Worm (Caenorhabditis elegans) whole organism, early embryonic: ENCODE measurements around the gene T26C12.3.

Experiments
- B0310.2 ChIP-seq: sonication (generic microtip); optimal IDR thresholded peaks from 2 replicates; lab custom pipeline; 2016; ENCODE audit warnings: mild to moderate bottlenecking, missing genetic modification characterization, missing compliant biosample characterization
- F13C5.2 ChIP-seq: sonication (generic microtip); optimal IDR thresholded peaks from 2 replicates; lab custom pipeline; 2017; ENCODE audit warnings: mild to moderate bottlenecking, missing genetic modification characterization, inconsistent platforms, missing compliant biosample characterization
- aly-1 ChIP-seq: sonication (generic microtip); optimal IDR thresholded peaks from 2 replicates; lab custom pipeline; 2016; ENCODE audit warnings: missing genetic modification characterization, missing compliant biosample characterization
- ama-1 ChIP-seq: fragments of 150-350 bp; optimal IDR thresholded peaks from 2 replicates; lab custom pipeline; 2014
- ceh-13 ChIP-seq: fragments of 200-800 bp; sonication (Bioruptor generic); optimal IDR thresholded peaks from 2 replicates; lab custom pipeline; 2018; ENCODE audit warnings: mild to moderate bottlenecking, missing genetic modification characterization, missing compliant biosample characterization
- ceh-36 ChIP-seq: sonication (generic microtip); optimal IDR thresholded peaks from 2 replicates; lab custom pipeline; 2016; ENCODE audit warnings: missing genetic modification characterization, inconsistent platforms, missing compliant biosample characterization
- ets-7 ChIP-seq: sonication (generic microtip); optimal IDR thresholded peaks from 2 replicates; lab custom pipeline; 2016; ENCODE audit warnings: missing genotype, missing genetic modification characterization, missing compliant biosample characterization
- flt-1 ChIP-seq: fragments of 200-800 bp; sonication (Bioruptor generic); IDR thresholded peaks from 2 replicates; pipeline ENCODE4 v1.3.6; 2022; ENCODE audit warnings: missing genetic modification characterization, missing compliant biosample characterization
- hmbx-1 ChIP-seq: sonication (generic microtip); optimal IDR thresholded peaks from 2 replicates; lab custom pipeline; 2016; ENCODE audit warnings: mild to moderate bottlenecking, missing genetic modification characterization, missing compliant biosample characterization
- hmg-4 ChIP-seq: fragments of 200-800 bp; sonication (Bioruptor generic); optimal IDR thresholded peaks from 2 replicates; lab custom pipeline; 2018; ENCODE audit warnings: mild to moderate bottlenecking, missing genetic modification characterization, missing compliant biosample characterization
- hnd-1 ChIP-seq: sonication (generic microtip); optimal IDR thresholded peaks from 2 replicates; lab custom pipeline; 2016; ENCODE audit warnings: missing genetic modification characterization, missing compliant biosample characterization
- pes-1 ChIP-seq: fragments of 200-800 bp; sonication (Bioruptor generic); IDR thresholded peaks from 2 replicates; pipeline ENCODE4 v1.3.6; 2022; ENCODE audit warnings: missing genetic modification reagents, missing genetic modification characterization, missing compliant biosample characterization
- scrt-1 ChIP-seq: fragments of 200-800 bp; sonication (Bioruptor generic); IDR thresholded peaks from 2 replicates; pipeline ENCODE4 v1.3.6; 2022; ENCODE audit warnings: missing genetic modification characterization, missing compliant biosample characterization
- sea-1 ChIP-seq: fragments of 200-800 bp; sonication (Bioruptor generic); conservative IDR thresholded peaks from 2 replicates; pipeline ENCODE4 v1.3.6; 2022; ENCODE audit warnings: missing genetic modification characterization, missing compliant biosample characterization
- tbx-11 ChIP-seq: fragments of 200-800 bp; sonication (Bioruptor generic); IDR thresholded peaks from 2 replicates; pipeline ENCODE4 v1.3.6; 2022; ENCODE audit warnings: missing genetic modification characterization, missing compliant biosample characterization
- tbx-37 ChIP-seq: fragments of 200-800 bp; sonication (Bioruptor generic); conservative IDR thresholded peaks from 2 replicates; pipeline ENCODE4 v1.3.6; 2022; ENCODE audit warnings: missing genetic modification reagents, missing genetic modification characterization, missing compliant biosample characterization
- tra-4 ChIP-seq: sonication (generic microtip); optimal IDR thresholded peaks from 2 replicates; lab custom pipeline; 2017; ENCODE audit warnings: missing genetic modification characterization, missing compliant biosample characterization

The T26C12.3 gene

ce11 chrIV:3246873-3247272 lies 26.3 kb downstream of the T26C12.3 start:
- TF ChIP-seq ets-7 (tag; lab: Kevin White, UChicago) (no peak), flt-1 (GFP tag; lab: Robert Waterston, UW) (no peak), ceh-13 (GFP tag; lab: Kevin White, UChicago) (no peak)

DNA sequence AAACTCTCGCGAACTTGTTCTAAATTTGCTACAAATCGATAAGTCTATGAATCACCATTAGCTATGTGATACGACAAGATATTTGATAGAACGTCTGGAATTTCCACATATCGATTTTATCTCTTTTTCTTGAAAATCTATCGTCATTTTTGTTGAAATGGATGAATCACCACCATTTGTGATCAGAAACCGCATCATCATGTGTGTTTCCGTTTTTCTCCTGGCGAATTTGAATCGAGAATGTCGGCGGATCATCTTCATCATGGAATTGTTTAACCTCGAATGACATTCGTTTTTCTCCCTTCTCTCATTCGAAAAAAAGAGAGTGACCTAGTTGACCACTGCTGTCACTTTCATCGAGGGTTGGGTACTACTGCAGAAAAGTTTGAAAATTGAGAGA lies 38.9 kb downstream of the T26C12.3 start:
- TF ChIP-seq ama-1 (lab: Kevin White, UChicago) (no peak), tra-4 (no peak), scrt-1 (GFP tag; lab: Robert Waterston, UW) (no peak), B0310.2 (tag; lab: Kevin White, UChicago) (no peak), pes-1 (GFP tag; lab: Robert Waterston, UW) (no peak), ceh-36 (tag; lab: Kevin White, UChicago) (no peak), flt-1 (GFP tag; lab: Robert Waterston, UW) (no peak), aly-1 (tag; lab: Kevin White, UChicago) (no peak), ceh-13 (GFP tag; lab: Kevin White, UChicago) (no peak), tbx-11 (no peak), hmbx-1 (tag; lab: Kevin White, UChicago) (no peak), F13C5.2 (tag; lab: Kevin White, UChicago) (no peak), ets-7 (tag; lab: Kevin White, UChicago) (no peak), hnd-1 (tag; lab: Kevin White, UChicago) (no peak), hmg-4 (no peak)

- no peak for TF ChIP-seq pes-1 (GFP tag; lab: Robert Waterston, UW)
- TF ChIP-seq hnd-1 (tag; lab: Kevin White, UChicago), result no peak
- TF ChIP-seq ama-1 (lab: Kevin White, UChicago), result peak; percentile 25
- peak; percentile 84 for TF ChIP-seq aly-1 (tag; lab: Kevin White, UChicago)
- peak; percentile 6; the same call in 1 of the 2 replicates for TF ChIP-seq scrt-1 (GFP tag; lab: Robert Waterston, UW)
These were observed 39.7 kb downstream of the T26C12.3 start for ce11 chrIV:3233429-3233885.

- TF ChIP-seq ceh-36 (tag; lab: Kevin White, UChicago), result peak; percentile 27
- peak; percentile 69 for TF ChIP-seq tbx-11
- TF ChIP-seq sea-1 (GFP tag; lab: Robert Waterston, UW), result peak; percentile 79
- TF ChIP-seq scrt-1 (GFP tag; lab: Robert Waterston, UW), result peak; percentile 74
- TF ChIP-seq ama-1 (lab: Kevin White, UChicago), result peak; percentile 99
- no peak for TF ChIP-seq aly-1 (tag; lab: Kevin White, UChicago)
- peak; percentile 47 for TF ChIP-seq ets-7 (tag; lab: Kevin White, UChicago)
- TF ChIP-seq hmbx-1 (tag; lab: Kevin White, UChicago), result peak; percentile 18
- no peak; the same call in 1 of the 2 replicates for TF ChIP-seq tbx-37 (GFP tag; lab: Robert Waterston, UW)
- TF ChIP-seq ceh-13 (GFP tag; lab: Kevin White, UChicago), result no peak
- TF ChIP-seq pes-1 (GFP tag; lab: Robert Waterston, UW), result peak; percentile 78
- peak; percentile 86 for TF ChIP-seq hmg-4
- peak; percentile 81 for TF ChIP-seq F13C5.2 (tag; lab: Kevin White, UChicago)
- peak; percentile 6 for TF ChIP-seq tra-4
- peak; percentile 56; the same call in 1 of the 2 replicates for TF ChIP-seq flt-1 (GFP tag; lab: Robert Waterston, UW)
- TF ChIP-seq B0310.2 (tag; lab: Kevin White, UChicago), result peak; percentile 78
- TF ChIP-seq hnd-1 (tag; lab: Kevin White, UChicago), result peak; percentile 4
These were observed 40.4 kb downstream of the T26C12.3 start for ce11 chrIV:3232694-3233372.

ce11 chrIV:3231644-3232043 lies 41.6 kb downstream of the T26C12.3 start:
- TF ChIP-seq hmg-4 (peak; percentile 17), tbx-11 (no peak)

DNA sequence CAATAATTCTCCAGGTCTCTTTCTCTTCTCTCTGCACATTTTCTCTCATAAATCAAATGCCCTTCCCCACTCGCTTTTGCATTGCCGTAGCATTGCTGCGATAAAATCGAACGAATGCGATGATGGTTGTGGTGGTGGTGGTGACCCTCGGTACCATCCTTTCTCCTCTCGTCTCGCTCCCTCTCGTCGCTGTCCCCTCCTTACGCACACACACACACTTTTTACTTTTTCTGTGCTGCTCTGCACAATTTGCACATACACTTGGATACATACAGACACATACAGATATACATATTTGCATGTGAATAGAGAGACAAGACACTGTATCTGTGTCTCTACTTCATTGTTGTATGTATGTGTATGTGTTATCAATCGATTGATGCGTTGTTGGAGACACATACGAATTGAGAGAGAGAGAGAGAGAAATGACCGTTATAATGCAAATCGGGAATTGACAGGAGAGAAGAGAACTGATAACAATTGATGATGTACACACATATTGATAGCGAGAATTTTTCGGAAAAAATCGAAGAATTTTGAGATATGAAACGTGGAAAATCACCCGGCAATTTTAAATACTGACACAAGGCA lies 45.6 kb downstream of the T26C12.3 start:
- peak; percentile 48 for TF ChIP-seq hmg-4
- TF ChIP-seq F13C5.2 (tag; lab: Kevin White, UChicago), result peak; percentile 52
- no peak for TF ChIP-seq tra-4

- TF ChIP-seq ets-7 (tag; lab: Kevin White, UChicago), result no peak
- no peak for TF ChIP-seq tbx-11
- TF ChIP-seq F13C5.2 (tag; lab: Kevin White, UChicago), result no peak
- TF ChIP-seq aly-1 (tag; lab: Kevin White, UChicago), result no peak
- no peak for TF ChIP-seq pes-1 (GFP tag; lab: Robert Waterston, UW)
- no peak for TF ChIP-seq flt-1 (GFP tag; lab: Robert Waterston, UW)
- no peak for TF ChIP-seq ama-1 (lab: Kevin White, UChicago)
- TF ChIP-seq tra-4, result no peak
- TF ChIP-seq scrt-1 (GFP tag; lab: Robert Waterston, UW), result no peak
- no peak for TF ChIP-seq ceh-13 (GFP tag; lab: Kevin White, UChicago)
- no peak for TF ChIP-seq ceh-36 (tag; lab: Kevin White, UChicago)
- no peak for TF ChIP-seq hnd-1 (tag; lab: Kevin White, UChicago)
- TF ChIP-seq hmg-4, result no peak
- no peak for TF ChIP-seq tbx-37 (GFP tag; lab: Robert Waterston, UW)
- no peak for TF ChIP-seq B0310.2 (tag; lab: Kevin White, UChicago)
- TF ChIP-seq hmbx-1 (tag; lab: Kevin White, UChicago), result no peak
These were observed 51.1 kb downstream of the T26C12.3 start, which contains the start of gene Y67D8A.2 for ce11 chrIV:3222140-3222539. Gene Y67D8A.2 (plus strand): TSS chrIV:3222440.
